Worm (Caenorhabditis elegans) whole organism, late embryonic: ENCODE data around the gene srb-18.
A peak's percentile ranks its signal among the peaks of the same experiment; 100 is the strongest.

ENCODE experiments used
- C08G9.2 ChIP-seq: sonication (generic microtip); optimal IDR thresholded peaks from 2 replicates; lab custom pipeline; 2016; ENCODE audit warnings: mild to moderate bottlenecking, missing genetic modification characterization, moderate library complexity, missing compliant biosample characterization
- F13H6.1 ChIP-seq: sonication (generic microtip); optimal IDR thresholded peaks from 2 replicates; lab custom pipeline; 2016; ENCODE audit warnings: missing genetic modification characterization, missing compliant biosample characterization
- ahr-1 ChIP-seq: sonication (generic microtip); optimal IDR thresholded peaks from 2 replicates; lab custom pipeline; 2016; ENCODE audit warnings: missing genetic modification characterization, missing compliant biosample characterization
- ceh-14 ChIP-seq: sonication (generic microtip); optimal IDR thresholded peaks from 2 replicates; lab custom pipeline; 2016; ENCODE audit warnings: missing genotype, missing genetic modification characterization, missing compliant biosample characterization
- ceh-18 ChIP-seq: sonication (generic microtip); optimal IDR thresholded peaks from 2 replicates; lab custom pipeline; 2016; ENCODE audit warnings: missing genetic modification characterization, missing compliant biosample characterization
- ceh-19 ChIP-seq: fragments of 200-800 bp; sonication (Bioruptor generic); optimal IDR thresholded peaks from 2 replicates; lab custom pipeline; 2018; ENCODE audit warnings: mild to moderate bottlenecking, missing genetic modification characterization, missing compliant biosample characterization
- ceh-2 ChIP-seq: sonication (generic microtip); optimal IDR thresholded peaks from 2 replicates; lab custom pipeline; 2016; ENCODE audit warnings: missing genotype, missing genetic modification characterization, missing compliant biosample characterization
- ceh-30 ChIP-seq: fragments of 150-350 bp; optimal IDR thresholded peaks from 2 replicates; lab custom pipeline; 2014; ENCODE audit warnings: missing biosample characterization, missing genetic modification characterization
- ceh-31 ChIP-seq: sonication (generic microtip); optimal IDR thresholded peaks from 2 replicates; lab custom pipeline; 2016; ENCODE audit warnings: missing genetic modification characterization, missing compliant biosample characterization
- ceh-34 ChIP-seq: sonication (generic microtip); optimal IDR thresholded peaks from 2 replicates; lab custom pipeline; 2016; ENCODE audit warnings: mild to moderate bottlenecking, missing genetic modification characterization, missing compliant biosample characterization
- dmd-4 ChIP-seq: sonication (generic microtip); optimal IDR thresholded peaks from 2 replicates; lab custom pipeline; 2016; ENCODE audit warnings: borderline replicate concordance, missing genetic modification characterization, missing compliant biosample characterization
- elt-2 ChIP-seq: sonication (generic microtip); optimal IDR thresholded peaks from 2 replicates; lab custom pipeline; 2016; ENCODE audit warnings: missing genetic modification reagents, missing genetic modification characterization, missing compliant biosample characterization
- elt-4 ChIP-seq: sonication (generic microtip); optimal IDR thresholded peaks from 2 replicates; lab custom pipeline; 2016; ENCODE audit warnings: missing genetic modification characterization, missing compliant biosample characterization
- ets-4 ChIP-seq: sonication (generic microtip); optimal IDR thresholded peaks from 2 replicates; lab custom pipeline; 2016; ENCODE audit warnings: missing genetic modification characterization, missing compliant biosample characterization
- eyg-1 ChIP-seq: sonication (generic microtip); optimal IDR thresholded peaks from 2 replicates; lab custom pipeline; 2016; ENCODE audit warnings: missing genotype, missing genetic modification characterization, missing compliant biosample characterization
- fax-1 ChIP-seq: sonication (generic microtip); optimal IDR thresholded peaks from 2 replicates; lab custom pipeline; 2016; ENCODE audit warnings: missing genotype, missing genetic modification characterization, missing compliant biosample characterization
- fkh-10 ChIP-seq: fragments of 150-350 bp; optimal IDR thresholded peaks from 2 replicates; lab custom pipeline; 2014; ENCODE audit warnings: missing biosample characterization, missing genetic modification reagents, missing genetic modification characterization
- fkh-6 ChIP-seq: sonication (generic microtip); optimal IDR thresholded peaks from 2 replicates; lab custom pipeline; 2016; ENCODE audit warnings: missing genetic modification characterization, missing compliant biosample characterization
- gmeb-2 ChIP-seq: sonication (generic microtip); optimal IDR thresholded peaks from 2 replicates; lab custom pipeline; 2016; ENCODE audit warnings: missing genetic modification characterization, inconsistent platforms, missing compliant biosample characterization
- hlh-15 ChIP-seq: sonication (generic microtip); optimal IDR thresholded peaks from 2 replicates; lab custom pipeline; 2016; ENCODE audit warnings: missing genetic modification characterization, missing compliant biosample characterization
- hlh-30 ChIP-seq: sonication (generic microtip); optimal IDR thresholded peaks from 2 replicates; lab custom pipeline; 2017; ENCODE audit warnings: antibody characterized with exemption, missing genetic modification characterization, missing compliant biosample characterization; ENCODE audit not compliant: insufficient read depth
- hlh-6 ChIP-seq: sonication (generic microtip); optimal IDR thresholded peaks from 2 replicates; lab custom pipeline; 2016; ENCODE audit warnings: missing genotype, missing genetic modification characterization, missing compliant biosample characterization
- hlh-8 ChIP-seq: sonication (generic microtip); optimal IDR thresholded peaks from 2 replicates; lab custom pipeline; 2016; ENCODE audit warnings: missing genotype, missing genetic modification characterization, missing compliant biosample characterization
- lim-6 ChIP-seq: sonication (generic microtip); optimal IDR thresholded peaks from 2 replicates; lab custom pipeline; 2016; ENCODE audit warnings: missing genetic modification characterization, missing compliant biosample characterization
- madf-2 ChIP-seq: sonication (generic microtip); optimal IDR thresholded peaks from 2 replicates; lab custom pipeline; 2017; ENCODE audit warnings: missing genetic modification characterization, missing compliant biosample characterization
- mec-3 ChIP-seq: sonication (generic microtip); optimal IDR thresholded peaks from 2 replicates; lab custom pipeline; 2016; ENCODE audit warnings: borderline replicate concordance, missing genetic modification characterization, missing compliant biosample characterization
- nfya-1 ChIP-seq: sonication (generic microtip); optimal IDR thresholded peaks from 2 replicates; lab custom pipeline; 2017; ENCODE audit warnings: missing genetic modification characterization, mild to moderate bottlenecking, missing compliant biosample characterization, antibody characterized with exemption, moderate library complexity
- nhr-232 ChIP-seq: sonication (generic microtip); optimal IDR thresholded peaks from 2 replicates; lab custom pipeline; 2016; ENCODE audit warnings: missing genetic modification characterization, missing compliant biosample characterization
- pag-3 ChIP-seq: sonication (generic microtip); optimal IDR thresholded peaks from 2 replicates; lab custom pipeline; 2016; ENCODE audit warnings: missing compliant biosample characterization, missing genetic modification characterization, borderline replicate concordance
- pax-1 ChIP-seq: fragments of 150-350 bp; optimal IDR thresholded peaks from 2 replicates; lab custom pipeline; 2014; ENCODE audit warnings: missing biosample characterization, missing genetic modification characterization
- pha-4 ChIP-seq: fragments of 150-350 bp; optimal IDR thresholded peaks from 2 replicates; lab custom pipeline; 2018; ENCODE audit warnings: missing biosample characterization, missing genetic modification reagents, missing genetic modification characterization
- pros-1 ChIP-seq: fragments of 150-350 bp; optimal IDR thresholded peaks from 2 replicates; lab custom pipeline; 2014; ENCODE audit warnings: missing biosample characterization, missing genetic modification reagents, missing genetic modification characterization
- ref-2 ChIP-seq: sonication (generic microtip); optimal IDR thresholded peaks from 2 replicates; lab custom pipeline; 2016; ENCODE audit warnings: missing genetic modification characterization, missing compliant biosample characterization
- rnt-1 ChIP-seq: sonication (generic microtip); optimal IDR thresholded peaks from 2 replicates; lab custom pipeline; 2016; ENCODE audit warnings: missing genetic modification characterization, missing compliant biosample characterization
- sdc-2 ChIP-seq: sonication (generic microtip); optimal IDR thresholded peaks from 2 replicates; lab custom pipeline; 2016; ENCODE audit warnings: missing genotype, missing genetic modification characterization, missing compliant biosample characterization
- syd-9 ChIP-seq: sonication (generic microtip); optimal IDR thresholded peaks from 2 replicates; lab custom pipeline; 2016; ENCODE audit warnings: mild to moderate bottlenecking, missing genetic modification characterization, moderate library complexity, missing compliant biosample characterization
- tbx-2 ChIP-seq: sonication (generic microtip); optimal IDR thresholded peaks from 2 replicates; lab custom pipeline; 2016; ENCODE audit warnings: missing genetic modification characterization, missing compliant biosample characterization
- tbx-7 ChIP-seq: sonication (generic microtip); optimal IDR thresholded peaks from 2 replicates; lab custom pipeline; 2016; ENCODE audit warnings: missing genotype, missing genetic modification characterization, missing compliant biosample characterization
- unc-42 ChIP-seq: sonication (generic microtip); optimal IDR thresholded peaks from 2 replicates; lab custom pipeline; 2016; ENCODE audit warnings: missing genotype, missing genetic modification characterization, missing compliant biosample characterization
- unc-55 ChIP-seq: sonication (generic microtip); optimal IDR thresholded peaks from 2 replicates; lab custom pipeline; 2017; ENCODE audit warnings: missing biosample characterization, missing genetic modification reagents, missing genetic modification characterization
- unc-86 ChIP-seq: sonication (generic microtip); optimal IDR thresholded peaks from 2 replicates; lab custom pipeline; 2016; ENCODE audit warnings: missing genetic modification characterization, missing compliant biosample characterization
- zip-5 ChIP-seq: sonication (generic microtip); optimal IDR thresholded peaks from 2 replicates; lab custom pipeline; 2016; ENCODE audit warnings: missing genetic modification characterization, missing compliant biosample characterization

The srb-18 gene

DNA sequence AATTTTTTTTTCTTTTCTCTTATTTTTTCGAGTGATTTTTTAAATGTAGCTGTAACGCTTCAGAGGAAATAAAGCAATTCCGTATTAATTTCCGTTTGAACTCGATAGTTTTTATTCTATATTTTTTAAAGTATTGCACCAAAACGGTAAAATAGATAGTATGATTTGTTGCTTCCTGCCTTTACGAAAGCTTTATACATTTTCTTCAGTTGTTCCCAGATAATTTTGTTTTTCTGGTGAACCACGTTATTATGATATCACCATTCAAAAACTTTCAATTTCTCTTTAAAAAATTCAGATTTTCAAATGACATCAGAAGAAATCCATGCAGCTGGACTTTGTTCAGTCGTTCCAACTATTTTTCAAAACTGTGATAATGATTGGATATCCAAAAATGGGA lies at the start of gene srb-18:
TSS of gene srb-18 (plus strand) at position 301 of the 400 bp plus-strand sequence.
- TF ChIP-seq pros-1 (tag; lab: Kevin White, UChicago) (no peak), tbx-7 (no peak), fkh-10 (GFP tag; lab: Kevin White, UChicago) (no peak), ceh-30 (tag; lab: Kevin White, UChicago) (no peak), syd-9 (tag; lab: Kevin White, UChicago) (no peak)

ce11 chrV:7465509-7465908 lies 49.5 kb upstream of the srb-18 start, which contains the start of gene F25E5.1:
Gene F25E5.1 (plus strand): TSS chrV:7465884.
- no peak for TF ChIP-seq mec-3 (tag; lab: Kevin White, UChicago)
- no peak for TF ChIP-seq ceh-30 (tag; lab: Kevin White, UChicago)
- peak; percentile 42 for TF ChIP-seq zip-5
- TF ChIP-seq hlh-8 (tag; lab: Kevin White, UChicago) = peak; percentile 59
- peak; percentile 11 for TF ChIP-seq pros-1 (tag; lab: Kevin White, UChicago)
- TF ChIP-seq tbx-7 = peak; percentile 53
- peak; percentile 81 for TF ChIP-seq C08G9.2 (tag; lab: Kevin White, UChicago)
- peak; percentile 47 for TF ChIP-seq sdc-2 (tag; lab: Kevin White, UChicago)
- peak; percentile 95 for TF ChIP-seq ceh-31
- TF ChIP-seq fkh-6 (tag; lab: Kevin White, UChicago) = peak; percentile 53
- no peak for TF ChIP-seq nhr-232 (tag; lab: Kevin White, UChicago)
- peak; percentile 67 for TF ChIP-seq ceh-34
- TF ChIP-seq F13H6.1 (tag; lab: Kevin White, UChicago) = peak; percentile 25
- peak; percentile 78 for TF ChIP-seq ets-4 (tag; lab: Kevin White, UChicago)
- TF ChIP-seq lim-6 = peak; percentile 46
- no peak for TF ChIP-seq elt-4
- TF ChIP-seq ahr-1 (tag; lab: Kevin White, UChicago) = no peak
- peak; percentile 70 for TF ChIP-seq nfya-1 (tag; lab: Kevin White, UChicago)
- TF ChIP-seq rnt-1 = peak; percentile 80
- TF ChIP-seq ceh-2 (tag; lab: Kevin White, UChicago) = peak; percentile 69
- peak; percentile 25 for TF ChIP-seq gmeb-2 (tag; lab: Kevin White, UChicago)
- peak; percentile 15 for TF ChIP-seq fax-1 (tag; lab: Kevin White, UChicago)
- peak; percentile 30 for TF ChIP-seq ceh-18 (tag; lab: Kevin White, UChicago)
- TF ChIP-seq ceh-19 (GFP tag; lab: Kevin White, UChicago) = no peak
- peak; percentile 30 for TF ChIP-seq elt-2
- TF ChIP-seq pha-4 (tag; lab: Kevin White, UChicago) = no peak
- peak; percentile 61 for TF ChIP-seq unc-42 (tag; lab: Kevin White, UChicago)
- TF ChIP-seq madf-2 (tag; lab: Kevin White, UChicago) = no peak
- peak; percentile 70 for TF ChIP-seq ceh-14 (tag; lab: Kevin White, UChicago)
- peak; percentile 36 for TF ChIP-seq ref-2
- no peak for TF ChIP-seq hlh-15 (tag; lab: Kevin White, UChicago)
- peak; percentile 80 for TF ChIP-seq tbx-2 (tag; lab: Kevin White, UChicago)
- TF ChIP-seq hlh-6 (tag; lab: Kevin White, UChicago) = peak; percentile 5
- TF ChIP-seq pag-3 = peak; percentile 18
- peak; percentile 2 for TF ChIP-seq unc-55 (GFP tag; lab: Kevin White, UChicago)
- TF ChIP-seq hlh-30 (tag; lab: Kevin White, UChicago) = peak; percentile 50
- peak; percentile 27 for TF ChIP-seq dmd-4 (tag; lab: Kevin White, UChicago)
- TF ChIP-seq unc-86 (tag; lab: Kevin White, UChicago) = peak; percentile 15
- no peak for TF ChIP-seq pax-1 (tag; lab: Kevin White, UChicago)
- peak; percentile 53 for TF ChIP-seq eyg-1 (tag; lab: Kevin White, UChicago)
- TF ChIP-seq, all 69 proteins: peak for 30
